Fruit fly (Drosophila melanogaster) whole organism, adult: ENCODE measurements around the gene CtBP.
A peak's percentile ranks its signal among the peaks of the same experiment; 100 is the strongest.

Source experiments
- CG11617 ChIP-seq: fragments of 200-800 bp; sonication (Bioruptor generic); optimal IDR thresholded peaks from 2 replicates; lab custom pipeline; 2017; ENCODE audit warnings: mild to moderate bottlenecking, missing biosample characterization, missing genetic modification reagents, missing genetic modification characterization
- CG14711 ChIP-seq: fragments of 200-800 bp; sonication (Bioruptor generic); optimal IDR thresholded peaks from 2 replicates; lab custom pipeline; 2018; ENCODE audit warnings: missing biosample characterization, mild to moderate bottlenecking, missing genetic modification characterization, moderate library complexity
- CG1620 ChIP-seq: fragments of 200-800 bp; sonication (Bioruptor generic); optimal IDR thresholded peaks from 2 replicates; lab custom pipeline; 2016; ENCODE audit warnings: missing biosample characterization, missing genetic modification characterization
- CG33017 ChIP-seq: fragments of 200-800 bp; sonication (Bioruptor generic); optimal IDR thresholded peaks from 2 replicates; lab custom pipeline; 2018; ENCODE audit warnings: missing biosample characterization, mild to moderate bottlenecking, missing genetic modification characterization, moderate library complexity
- CG5204 ChIP-seq: fragments of 200-800 bp; sonication (Bioruptor generic); optimal IDR thresholded peaks from 2 replicates; lab custom pipeline; 2016; ENCODE audit warnings: missing biosample characterization, missing genetic modification characterization
- CG7045 ChIP-seq: fragments of 200-800 bp; sonication (Bioruptor generic); optimal IDR thresholded peaks from 2 replicates; lab custom pipeline; 2017; ENCODE audit warnings: missing biosample characterization, mild to moderate bottlenecking, missing genetic modification characterization
- CG7101 ChIP-seq: fragments of 200-800 bp; sonication (Bioruptor generic); optimal IDR thresholded peaks from 2 replicates; lab custom pipeline; 2018; ENCODE audit warnings: missing biosample characterization, mild to moderate bottlenecking, missing genetic modification characterization, moderate library complexity
- Clk ChIP-seq: fragments of 200-800 bp; sonication (Bioruptor generic); optimal IDR thresholded peaks from 2 replicates; lab custom pipeline; 2017; ENCODE audit warnings: missing biosample characterization, missing genetic modification characterization
- Crg-1 ChIP-seq: fragments of 200-800 bp; sonication (Bioruptor generic); optimal IDR thresholded peaks from 2 replicates; lab custom pipeline; 2016; ENCODE audit warnings: missing biosample characterization, missing genetic modification characterization
- Mnt ChIP-seq: fragments of 200-800 bp; sonication (Bioruptor generic); optimal IDR thresholded peaks from 2 replicates; lab custom pipeline; 2016; ENCODE audit warnings: missing biosample characterization, mild to moderate bottlenecking, missing genetic modification characterization
- bab1 ChIP-seq: fragments of 200-800 bp; sonication (Bioruptor generic); optimal IDR thresholded peaks from 3 replicates; lab custom pipeline; 2019; ENCODE audit warnings: missing biosample characterization, mild to moderate bottlenecking, missing genetic modification characterization, moderate library complexity
- cic ChIP-seq: fragments of 200-800 bp; sonication (Bioruptor generic); optimal IDR thresholded peaks from 2 replicates; lab custom pipeline; 2017; ENCODE audit warnings: missing biosample characterization, mild to moderate bottlenecking, missing genetic modification characterization, moderate library complexity
- kay ChIP-seq: fragments of 200-800 bp; sonication (Bioruptor generic); peaks from one replicate; lab custom pipeline; 2016; ENCODE audit warnings: missing biosample characterization, missing genetic modification characterization, borderline replicate concordance
- tj ChIP-seq: fragments of 200-800 bp; sonication (Bioruptor generic); optimal IDR thresholded peaks from 3 replicates; lab custom pipeline; 2017; ENCODE audit warnings: missing biosample characterization, mild to moderate bottlenecking, missing genetic modification characterization, moderate library complexity

dm6 chr3R:12967612-12968011, 43.8 kb upstream of the CtBP start, which contains the start of the genes CG14384 and grsm:
- TF ChIP-seq CG14711 (tag; lab: Kevin White, UChicago): no peak
- no peak for TF ChIP-seq CG7045 (GFP tag; lab: Kevin White, UChicago)
- TF ChIP-seq kay (GFP tag; lab: Kevin White, UChicago): peak; percentile 44
- no peak for TF ChIP-seq CG1620 (GFP tag; lab: Kevin White, UChicago)
- TF ChIP-seq CG33017 (tag; lab: Kevin White, UChicago): no peak
- TF ChIP-seq CG5204 (GFP tag; lab: Kevin White, UChicago): no peak
- no peak for TF ChIP-seq CG11617 (GFP tag; lab: Kevin White, UChicago)
- no peak for TF ChIP-seq Clk (GFP tag; lab: Kevin White, UChicago)
- no peak for TF ChIP-seq Mnt (GFP tag; lab: Kevin White, UChicago)
- TF ChIP-seq tj (GFP tag; lab: Kevin White, UChicago): no peak
- no peak for TF ChIP-seq Crg-1
- no peak for TF ChIP-seq bab1 (GFP tag; lab: Kevin White, UChicago)
- no peak for TF ChIP-seq CG7101 (tag; lab: Kevin White, UChicago)
- no peak for TF ChIP-seq cic
